Worm (Caenorhabditis elegans): ENCODE measurements around the gene F54A3.5.

ce11 chrII:2177735-2178134, 47.8 kb downstream of the F54A3.5 start:
- TF ChIP-seq aly-2 (tag; optimal IDR thresholded peaks at IDR 0.05) (no peak), nhr-237 (tag; optimal IDR thresholded peaks at IDR 0.05) (no peak), unc-62 (GFP tag; optimal IDR thresholded peaks at IDR 0.05) (no peak), elt-3 (tag; optimal IDR thresholded peaks at IDR 0.05) (no peak), egl-27 (tag; optimal IDR thresholded peaks at IDR 0.05) (no peak), nhr-12 (tag; optimal IDR thresholded peaks at IDR 0.05) (no peak), mdl-1 (tag; optimal IDR thresholded peaks at IDR 0.05) (no peak)

All from whole organism, L1 larva.